Fruit fly (Drosophila melanogaster) whole organism, wandering third instar larva: ENCODE results near the gene Cpr65Az.
A peak's percentile ranks its signal among the peaks of the same experiment; 100 is the strongest.

Experiments used
- Hr78 ChIP-seq: fragments of >200 bp; optimal IDR thresholded peaks from 2 replicates; lab custom pipeline; 2017; ENCODE audit warnings: missing biosample characterization, missing genetic modification characterization
- Jra ChIP-seq: sonication (Bioruptor generic); optimal IDR thresholded peaks from 2 replicates; lab custom pipeline; 2016; ENCODE audit warnings: missing biosample characterization, missing genetic modification characterization
- fru ChIP-seq: fragments of 200-800 bp; sonication (Bioruptor generic); optimal IDR thresholded peaks from 3 replicates; lab custom pipeline; 2016; ENCODE audit warnings: missing biosample characterization, mild to moderate bottlenecking, missing genetic modification characterization

DNA sequence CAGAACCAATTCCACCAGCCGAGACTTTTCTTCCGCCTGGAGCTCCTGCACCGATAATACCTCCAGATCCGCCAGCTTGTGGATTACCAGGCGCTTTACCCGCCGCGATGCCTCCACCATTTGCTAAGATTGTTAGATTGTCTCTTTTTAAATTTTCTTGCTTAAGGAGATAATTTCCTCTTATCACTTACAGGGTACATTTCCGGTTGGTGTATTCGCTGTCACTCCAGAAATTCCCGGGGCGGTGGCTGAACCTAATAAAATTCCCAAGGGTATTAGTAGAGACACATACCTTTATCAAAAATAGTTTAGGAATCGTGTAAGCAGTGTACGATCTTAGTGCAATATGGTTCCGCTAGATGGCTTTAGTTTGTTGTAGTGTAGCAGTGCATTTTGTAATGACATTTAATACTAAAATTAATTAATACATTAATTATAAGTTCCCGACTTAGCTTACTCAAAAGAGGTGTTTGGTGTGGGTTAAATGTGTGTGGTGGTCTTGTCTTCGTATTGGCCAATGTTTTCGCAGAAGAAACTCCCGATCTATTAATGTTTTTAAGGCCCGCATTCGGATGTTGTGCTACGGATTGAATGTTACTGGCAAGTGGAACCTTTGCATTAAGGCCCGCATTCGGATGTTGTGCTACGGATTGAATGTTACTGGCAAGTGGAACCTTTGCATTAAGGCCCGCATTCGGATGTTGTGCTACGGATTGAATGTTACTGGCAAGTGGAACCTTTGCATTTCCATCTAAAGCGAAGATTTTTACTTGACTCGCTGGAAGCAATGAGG is 35.8 kb upstream of the Cpr65Az start:
- no peak for TF ChIP-seq Hr78
- TF ChIP-seq fru (GFP tag; lab: Kevin White, UChicago) = peak; percentile 20
- no peak for TF ChIP-seq Jra (GFP tag; lab: Kevin White, UChicago)
